Worm (Caenorhabditis elegans) whole organism, late embryonic: ENCODE data around the gene T09B9.5.

Source experiments
- C08G9.2 ChIP-seq: sonication (generic microtip); optimal IDR thresholded peaks from 2 replicates; lab custom pipeline; 2016; ENCODE audit warnings: mild to moderate bottlenecking, missing genetic modification characterization, moderate library complexity, missing compliant biosample characterization
- ama-1 ChIP-seq: fragments of 150-350 bp; optimal IDR thresholded peaks from 2 replicates; lab custom pipeline; 2014
- ceh-14 ChIP-seq: sonication (generic microtip); optimal IDR thresholded peaks from 2 replicates; lab custom pipeline; 2016; ENCODE audit warnings: missing genotype, missing genetic modification characterization, missing compliant biosample characterization
- ceh-19 ChIP-seq: fragments of 200-800 bp; sonication (Bioruptor generic); optimal IDR thresholded peaks from 2 replicates; lab custom pipeline; 2018; ENCODE audit warnings: mild to moderate bottlenecking, missing genetic modification characterization, missing compliant biosample characterization
- ceh-9 ChIP-seq: sonication (generic microtip); optimal IDR thresholded peaks from 2 replicates; lab custom pipeline; 2016; ENCODE audit warnings: mild to moderate bottlenecking, missing genetic modification characterization, inconsistent platforms, missing compliant biosample characterization
- dmd-4 ChIP-seq: sonication (generic microtip); optimal IDR thresholded peaks from 2 replicates; lab custom pipeline; 2016; ENCODE audit warnings: borderline replicate concordance, missing genetic modification characterization, missing compliant biosample characterization
- nhr-232 ChIP-seq: sonication (generic microtip); optimal IDR thresholded peaks from 2 replicates; lab custom pipeline; 2016; ENCODE audit warnings: missing genetic modification characterization, missing compliant biosample characterization
- pros-1 ChIP-seq: fragments of 150-350 bp; optimal IDR thresholded peaks from 2 replicates; lab custom pipeline; 2014; ENCODE audit warnings: missing biosample characterization, missing genetic modification reagents, missing genetic modification characterization
- rnt-1 ChIP-seq: sonication (generic microtip); optimal IDR thresholded peaks from 2 replicates; lab custom pipeline; 2016; ENCODE audit warnings: missing genetic modification characterization, missing compliant biosample characterization
- sdc-2 ChIP-seq: sonication (generic microtip); optimal IDR thresholded peaks from 2 replicates; lab custom pipeline; 2016; ENCODE audit warnings: missing genotype, missing genetic modification characterization, missing compliant biosample characterization
- unc-42 ChIP-seq: sonication (generic microtip); optimal IDR thresholded peaks from 2 replicates; lab custom pipeline; 2016; ENCODE audit warnings: missing genotype, missing genetic modification characterization, missing compliant biosample characterization

- TF ChIP-seq ama-1 (lab: Kevin White, UChicago) (no peak), ceh-9 (no peak), ceh-19 (no peak), unc-42 (no peak), dmd-4 (no peak), pros-1 (tag; lab: Kevin White, UChicago) (no peak), nhr-232 (tag; lab: Kevin White, UChicago) (no peak), ceh-14 (tag; lab: Kevin White, UChicago) (no peak), rnt-1 (tag; lab: Kevin White, UChicago) (no peak), C08G9.2 (tag; lab: Kevin White, UChicago) (no peak), sdc-2 (tag; lab: Kevin White, UChicago) (no peak)
Measured at ce11 chrX:9774323-9774722, 3.3 kb upstream of the T09B9.5 start, which contains the start of gene T09B9.4.
